Worm (Caenorhabditis elegans): ENCODE results near the gene ubl-1.

DNA sequence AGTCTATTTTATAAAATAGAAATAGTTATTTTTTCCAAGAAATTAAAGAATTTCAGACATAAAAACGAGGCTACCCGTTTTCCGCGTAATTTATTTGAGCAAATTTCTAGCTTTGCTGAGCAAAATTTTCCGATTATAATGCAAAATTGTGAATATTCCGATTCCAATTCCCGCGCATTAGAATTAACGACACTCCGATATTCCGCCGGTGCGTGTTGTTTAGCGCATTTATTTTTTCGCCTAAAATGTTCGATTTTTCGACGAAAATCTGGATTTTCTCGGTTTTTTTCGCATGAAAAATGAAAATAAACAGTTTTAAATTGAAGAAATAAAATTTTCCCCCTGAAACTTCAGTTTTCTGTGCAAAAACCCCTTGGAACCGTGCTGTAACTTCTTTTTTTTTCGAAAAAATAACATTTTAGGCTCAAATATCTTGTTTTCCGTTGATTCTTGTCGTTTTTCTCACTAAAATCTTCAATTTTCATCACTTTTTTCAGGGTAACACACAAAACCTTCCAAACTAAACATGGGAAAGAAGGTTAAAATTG lies 2.0 kb downstream of the ubl-1 start, which contains the start of gene H06I04.3:
- TF ChIP-seq R02D3.7 (tag; optimal IDR thresholded peaks at IDR 0.05) (no peak), ceh-82 (tag; optimal IDR thresholded peaks at IDR 0.05) (no peak), nhr-6 (tag; optimal IDR thresholded peaks at IDR 0.05) (no peak), egl-27 (tag; optimal IDR thresholded peaks at IDR 0.05) (no peak), sem-4 (tag; optimal IDR thresholded peaks at IDR 0.05) (no peak), ztf-4 (tag; optimal IDR thresholded peaks at IDR 0.05) (no peak), aly-2 (tag; optimal IDR thresholded peaks at IDR 0.05) (no peak), ceh-16 (tag; optimal IDR thresholded peaks at IDR 0.05) (no peak), unc-62 (GFP tag; optimal IDR thresholded peaks at IDR 0.05) (no peak)
